Worm (Caenorhabditis elegans): ENCODE results near the gene unc-23.

- TF ChIP-seq flt-1 (GFP tag; IDR thresholded peaks at IDR 0.05) (no peak), F13C5.2 (tag; optimal IDR thresholded peaks at IDR 0.05) (no peak)
Measured at ce11 chrV:8984783-8985182, 48.6 kb downstream of the unc-23 start.

Data from whole organism, early embryonic.